Fruit fly (Drosophila melanogaster) S2 (cell line): ENCODE measurements around the gene CG14286.

Experiments used
- CG8478 ChIP-seq: fragments of >200 bp; optimal IDR thresholded peaks from 2 replicates; lab custom pipeline; 2018
- CTCF ChIP-seq, 2 experiments: fragments of >200 bp; optimal IDR thresholded peaks; 2 replicates each; lab custom pipeline; 2018

dm6 chr3R:19071951-19072350, 48.1 kb downstream of the CG14286 start:
- TF ChIP-seq CG8478 (lab: Kevin White, UChicago) (no peak), CTCF (optimal IDR thresholded peaks at IDR 0.05; lab: Kevin White, UChicago) (no peak)
